Fruit fly (Drosophila melanogaster) whole organism, pupa: ENCODE measurements around the gene mRpS31.

Source experiments
- CG34367 ChIP-seq: fragments of 200-800 bp; sonication (Bioruptor generic); optimal IDR thresholded peaks from 2 replicates; lab custom pipeline; 2018; ENCODE audit warnings: missing biosample characterization, mild to moderate bottlenecking, missing genetic modification characterization
- Ets98B ChIP-seq: fragments of 200-800 bp; sonication (Bioruptor generic); IDR thresholded peaks from 2 replicates; pipeline ENCODE4 v1.3.6; 2022; ENCODE audit warnings: missing biosample characterization, missing genetic modification characterization
- Pif1A ChIP-seq: fragments of 200-800 bp; sonication (Bioruptor generic); optimal IDR thresholded peaks from 3 replicates; lab custom pipeline; 2016; ENCODE audit warnings: missing biosample characterization, missing genetic modification characterization

DNA sequence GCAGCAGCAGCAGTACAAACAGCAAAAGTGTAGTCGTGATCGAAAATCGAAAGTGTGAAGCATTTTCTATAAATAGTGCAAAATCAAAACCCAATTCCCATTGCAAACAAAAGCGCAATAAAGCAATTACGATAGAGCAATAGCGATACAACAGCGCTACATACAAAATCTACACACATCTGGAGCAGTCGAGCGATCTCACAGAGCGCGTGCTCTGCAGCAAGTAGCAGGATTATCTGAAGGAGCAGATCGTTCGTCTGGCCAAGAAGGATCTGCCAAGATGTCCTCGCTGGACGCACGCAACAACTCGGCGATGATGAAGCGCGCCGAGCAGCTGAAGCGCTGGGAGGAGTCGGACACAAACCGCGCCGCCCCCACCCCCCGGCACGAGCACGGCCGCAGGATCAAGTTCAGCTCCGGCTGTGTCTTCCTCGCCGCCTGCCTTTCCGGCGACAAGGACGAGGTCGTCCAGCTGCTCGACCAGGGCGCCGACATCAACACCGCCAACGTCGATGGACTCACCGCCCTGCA is 48.1 kb downstream of the mRpS31 start:
- no peak for TF ChIP-seq Ets98B (GFP tag; lab: Robert Waterston, UW)
- TF ChIP-seq Pif1A (GFP tag; lab: Kevin White, UChicago), result no peak
- no peak for TF ChIP-seq CG34367 (tag; lab: Kevin White, UChicago)
